Worm (Caenorhabditis elegans): ENCODE data around the gene F59B2.3.

The F59B2.3 gene

DNA sequence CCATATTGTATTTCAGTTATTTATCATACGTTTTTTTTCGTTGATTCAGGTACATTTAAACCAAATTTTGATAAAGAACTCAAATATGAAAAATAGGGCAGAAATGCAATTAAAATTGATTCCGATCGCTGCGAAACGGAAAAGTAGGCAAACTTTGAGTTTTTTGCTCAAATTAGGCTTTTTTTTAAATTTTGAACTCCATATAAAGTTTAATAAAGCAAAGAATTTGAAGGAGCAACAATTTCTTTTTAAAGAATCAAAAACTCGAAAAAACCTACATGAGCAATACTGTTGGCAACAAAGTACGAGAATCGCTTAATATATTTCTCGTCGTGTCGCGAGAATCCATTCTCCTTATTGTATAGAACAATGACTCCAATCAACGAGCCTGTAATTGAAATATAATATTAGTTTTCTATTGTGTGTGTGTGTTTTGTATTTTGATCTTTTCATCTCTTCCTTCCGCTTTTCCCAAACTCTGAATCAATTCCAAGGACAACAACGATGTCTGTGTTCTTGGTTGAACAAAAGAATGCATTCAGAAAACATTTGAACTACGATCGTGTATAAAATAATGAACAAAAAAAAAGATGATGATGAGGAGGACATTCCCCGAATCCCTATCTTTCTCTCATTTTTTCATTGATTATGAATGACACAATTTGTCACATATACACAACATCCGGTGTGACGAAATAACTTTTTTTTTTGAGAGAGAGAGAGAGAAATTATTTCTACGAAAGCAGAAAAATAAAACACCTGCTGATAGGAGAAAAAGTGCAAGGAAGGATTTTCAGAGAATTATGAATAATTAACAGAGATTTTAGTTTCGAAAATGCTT lies 20.8 kb downstream of the F59B2.3 start:
- TF ChIP-seq lsy-12 (tag; optimal IDR thresholded peaks at IDR 0.05) = peak; percentile 35
- no peak for TF ChIP-seq egl-5 (tag; optimal IDR thresholded peaks at IDR 0.05)
- TF ChIP-seq ceh-16 (tag; optimal IDR thresholded peaks at IDR 0.05) = no peak
- TF ChIP-seq fkh-10 (GFP tag; optimal IDR thresholded peaks at IDR 0.05) = peak; percentile 13
- TF ChIP-seq mdl-1 (tag; optimal IDR thresholded peaks at IDR 0.05) = no peak

DNA sequence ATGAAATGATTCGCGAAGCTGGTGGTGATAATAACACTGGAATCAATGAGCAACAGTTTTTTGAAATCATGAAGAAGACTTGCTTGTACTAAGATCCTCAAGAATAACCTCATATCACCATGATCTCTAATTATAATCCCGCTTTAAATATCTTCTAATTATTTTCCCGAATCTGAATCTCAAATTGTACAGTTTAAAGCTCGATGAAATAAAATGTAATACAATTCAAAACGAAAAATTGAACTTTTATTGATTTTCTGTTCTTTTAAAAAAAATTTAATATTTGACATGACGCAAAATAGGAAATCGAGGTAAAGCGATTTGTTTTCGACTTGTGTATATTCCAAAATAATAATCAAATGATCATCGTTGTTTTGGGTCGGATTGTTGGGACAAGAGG lies 24.7 kb downstream of the F59B2.3 start:
- TF ChIP-seq ceh-28 (tag; optimal IDR thresholded peaks at IDR 0.05) (peak; percentile 8), nhr-237 (tag; optimal IDR thresholded peaks at IDR 0.05) (no peak), elt-1 (tag; optimal IDR thresholded peaks at IDR 0.05) (no peak), nhr-43 (tag; optimal IDR thresholded peaks at IDR 0.05; ENCODE audit: poor library complexity, severe bottlenecking) (peak; percentile 47), ama-1 (optimal IDR thresholded peaks at IDR 0.05) (no peak)

DNA sequence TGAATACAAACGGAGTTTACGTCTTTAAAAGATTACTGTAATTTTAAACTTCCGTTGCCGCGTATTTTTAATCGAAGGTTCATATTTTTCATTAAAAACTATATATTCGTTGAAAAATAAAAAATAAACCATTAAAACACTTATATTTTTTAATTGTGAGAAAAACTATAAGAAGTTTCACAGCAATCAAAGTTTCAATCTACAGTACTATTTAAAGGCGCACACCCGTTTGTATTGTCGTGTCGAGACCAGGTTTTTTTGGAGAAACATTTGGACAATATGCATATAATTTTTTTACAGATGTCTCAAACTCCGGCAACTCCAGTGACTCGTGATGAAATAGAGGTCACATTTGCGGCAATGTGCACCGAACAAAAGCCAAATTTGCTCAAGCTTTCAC lies 25.7 kb downstream of the F59B2.3 start, which contains the start of gene R08D7.5:
Gene R08D7.5 (plus strand): TSS at position 301 of the 400 bp plus-strand sequence.
- TF ChIP-seq snpc-4 (tag; optimal IDR thresholded peaks at IDR 0.05) (no peak), egl-27 (tag; optimal IDR thresholded peaks at IDR 0.05) (no peak), skn-1 (tag; optimal IDR thresholded peaks at IDR 0.05) (no peak), pha-4 (tag; optimal IDR thresholded peaks at IDR 0.05) (no peak), sea-2 (GFP tag; optimal IDR thresholded peaks at IDR 0.05) (no peak), nhr-67 (tag; optimal IDR thresholded peaks at IDR 0.05) (no peak), ZK546.5 (tag; optimal IDR thresholded peaks at IDR 0.05) (no peak), lsy-12 (tag; optimal IDR thresholded peaks at IDR 0.05) (no peak), lin-15B (tag; optimal IDR thresholded peaks at IDR 0.05) (no peak), nhr-23 (tag; optimal IDR thresholded peaks at IDR 0.05) (no peak), egl-5 (tag; optimal IDR thresholded peaks at IDR 0.05) (no peak)

DNA sequence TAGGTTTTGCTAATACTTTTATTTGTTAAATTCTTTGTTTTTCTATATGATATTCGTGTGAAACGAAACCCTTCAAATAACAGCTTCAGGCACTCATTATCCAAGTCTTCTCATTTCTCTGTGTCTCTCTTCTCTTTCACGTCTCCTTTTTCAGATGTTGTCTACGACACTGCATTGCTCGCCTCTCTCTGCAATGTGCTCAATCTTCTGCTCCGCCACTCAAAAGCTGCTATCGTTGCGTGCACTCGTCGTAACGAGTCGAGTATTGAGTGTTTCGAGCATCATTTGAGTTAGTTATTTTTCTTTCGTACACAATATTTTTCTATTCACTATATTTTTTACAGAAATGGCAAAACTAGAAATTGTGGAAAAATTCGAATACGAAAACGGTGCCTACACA lies 26.4 kb downstream of the F59B2.3 start:
- TF ChIP-seq nfya-1 (tag; optimal IDR thresholded peaks at IDR 0.05; ENCODE audit: insufficient read depth) (peak; percentile 54), mml-1 (tag; optimal IDR thresholded peaks at IDR 0.05) (no peak), elt-2 (tag; optimal IDR thresholded peaks at IDR 0.05) (no peak), R02D3.7 (tag; optimal IDR thresholded peaks at IDR 0.05) (no peak), lin-39 (tag; optimal IDR thresholded peaks at IDR 0.05) (peak; percentile 43)

DNA sequence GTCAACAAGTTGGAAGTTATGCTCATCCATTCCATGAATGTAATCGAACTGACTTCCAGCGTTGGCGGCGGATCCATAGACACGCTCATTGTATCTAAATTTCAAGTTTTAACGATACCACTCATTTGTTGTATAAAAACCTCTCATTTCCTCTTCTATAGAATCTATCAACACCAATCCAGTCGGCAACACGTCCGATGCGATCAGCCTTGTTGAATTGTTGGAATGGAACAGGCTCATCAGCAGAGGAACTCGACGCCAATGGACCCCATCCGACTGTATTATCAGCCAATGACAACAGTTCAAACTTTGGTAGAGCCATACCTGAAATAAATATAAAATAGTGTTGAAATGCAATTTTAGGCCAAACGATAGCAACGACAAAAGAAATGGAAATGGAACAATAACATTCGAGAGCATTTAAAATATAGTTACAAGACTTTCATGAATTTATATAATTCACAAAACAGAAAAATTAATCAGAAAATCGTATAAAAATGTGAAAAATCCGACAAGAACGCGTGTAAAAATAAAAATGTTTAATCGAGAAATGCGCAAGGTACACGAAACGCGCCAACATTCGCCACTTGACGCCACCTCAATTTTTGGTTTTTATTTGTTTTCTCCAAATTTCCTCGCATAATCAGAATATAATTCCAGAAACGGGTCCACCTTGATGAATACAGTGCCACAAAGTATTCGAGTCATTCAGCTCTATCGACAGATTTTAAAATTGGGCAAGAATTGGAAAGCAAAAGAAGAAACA lies 28.1 kb downstream of the F59B2.3 start, which contains the start of the genes eif-3.D and R08D7.4:
Gene eif-3.D (minus strand): TSS at position 324 of the 766 bp plus-strand sequence.
Gene R08D7.4 (plus strand): TSS at position 638 of the 766 bp plus-strand sequence.
- peak; percentile 23 for TF ChIP-seq nhr-43 (tag; optimal IDR thresholded peaks at IDR 0.05; ENCODE audit: poor library complexity, severe bottlenecking)
- TF ChIP-seq elt-3 (tag; optimal IDR thresholded peaks at IDR 0.05) = no peak
- TF ChIP-seq nhr-67 (tag; optimal IDR thresholded peaks at IDR 0.05) = no peak
- TF ChIP-seq pha-4 (tag; optimal IDR thresholded peaks at IDR 0.05) = peak; percentile 76
- no peak for TF ChIP-seq R02D3.7 (tag; optimal IDR thresholded peaks at IDR 0.05)
- no peak for TF ChIP-seq mml-1 (tag; optimal IDR thresholded peaks at IDR 0.05)
- no peak for TF ChIP-seq egl-5 (tag; optimal IDR thresholded peaks at IDR 0.05)
- TF ChIP-seq unc-39 (tag; optimal IDR thresholded peaks at IDR 0.05) = no peak
- no peak for TF ChIP-seq fos-1 (tag; optimal IDR thresholded peaks at IDR 0.05)
- no peak for TF ChIP-seq daf-12 (tag; optimal IDR thresholded peaks at IDR 0.05)
- TF ChIP-seq nhr-76 (tag; optimal IDR thresholded peaks at IDR 0.05) = no peak
- TF ChIP-seq mdl-1 (tag; optimal IDR thresholded peaks at IDR 0.05) = no peak
- TF ChIP-seq ztf-4 (tag; optimal IDR thresholded peaks at IDR 0.05) = no peak
- no peak for TF ChIP-seq aly-2 (tag; optimal IDR thresholded peaks at IDR 0.05)
- no peak for TF ChIP-seq ztf-11 (tag; optimal IDR thresholded peaks at IDR 0.05)
- TF ChIP-seq nhr-11 (tag; optimal IDR thresholded peaks at IDR 0.05) = no peak
- no peak for TF ChIP-seq ZK546.5 (tag; optimal IDR thresholded peaks at IDR 0.05)
- TF ChIP-seq nhr-23 (tag; optimal IDR thresholded peaks at IDR 0.05) = peak; percentile 57
- no peak for TF ChIP-seq ceh-82 (tag; optimal IDR thresholded peaks at IDR 0.05)
- no peak for TF ChIP-seq ceh-28 (tag; optimal IDR thresholded peaks at IDR 0.05)
- TF ChIP-seq fkh-10 (GFP tag; optimal IDR thresholded peaks at IDR 0.05) = no peak
- no peak for TF ChIP-seq elt-1 (tag; optimal IDR thresholded peaks at IDR 0.05)
- TF ChIP-seq pqm-1 (tag; optimal IDR thresholded peaks at IDR 0.05) = no peak
- no peak for TF ChIP-seq sea-2 (GFP tag; optimal IDR thresholded peaks at IDR 0.05)
- no peak for TF ChIP-seq nhr-237 (tag; optimal IDR thresholded peaks at IDR 0.05)
- TF ChIP-seq jun-1 (tag; optimal IDR thresholded peaks at IDR 0.05) = no peak
- TF ChIP-seq zag-1 (tag; optimal IDR thresholded peaks at IDR 0.05) = no peak
- no peak for TF ChIP-seq lsy-12 (tag; optimal IDR thresholded peaks at IDR 0.05)
- TF ChIP-seq ceh-9 (tag; optimal IDR thresholded peaks at IDR 0.05) = no peak
- no peak for TF ChIP-seq ama-1 (optimal IDR thresholded peaks at IDR 0.05)
- no peak for TF ChIP-seq ceh-16 (tag; optimal IDR thresholded peaks at IDR 0.05)
- TF ChIP-seq nhr-28 (tag; optimal IDR thresholded peaks at IDR 0.05) = no peak
- TF ChIP-seq skn-1 (tag; optimal IDR thresholded peaks at IDR 0.05) = no peak
- TF ChIP-seq lin-15B (tag; optimal IDR thresholded peaks at IDR 0.05) = peak; percentile 62
- peak; percentile 7 for TF ChIP-seq lin-39 (tag; optimal IDR thresholded peaks at IDR 0.05)
- TF ChIP-seq nfya-1 (tag; optimal IDR thresholded peaks at IDR 0.05; ENCODE audit: insufficient read depth) = peak; percentile 58

All from whole organism, L3 larva.